Worm (Caenorhabditis elegans) whole organism, L4 larva: ENCODE data around the gene stg-1.

Source experiments
- aly-2 ChIP-seq: sonication (generic microtip); optimal IDR thresholded peaks from 2 replicates; lab custom pipeline; 2018; ENCODE audit warnings: missing biosample characterization, missing genetic modification characterization
- fos-1 ChIP-seq: fragments of 150-350 bp; optimal IDR thresholded peaks from 2 replicates; lab custom pipeline; 2014; ENCODE audit warnings: missing biosample characterization, missing genetic modification characterization
- lin-13 ChIP-seq: fragments of 150-350 bp; optimal IDR thresholded peaks from 2 replicates; lab custom pipeline; 2014; ENCODE audit warnings: missing biosample characterization, missing genetic modification reagents, missing genetic modification characterization
- lin-38 ChIP-seq: fragments of 200-800 bp; sonication (Bioruptor generic); IDR thresholded peaks from 2 replicates; pipeline ENCODE4 v1.3.6; 2022; ENCODE audit warnings: missing genetic modification reagents, missing genetic modification characterization, missing compliant biosample characterization
- tra-1 ChIP-seq: fragments of 200-800 bp; sonication (Bioruptor generic); IDR thresholded peaks from 2 replicates; pipeline ENCODE4 v1.3.6; 2022; ENCODE audit warnings: missing genetic modification reagents, missing genetic modification characterization, missing compliant biosample characterization
- unc-130 ChIP-seq: sonication (generic microtip); optimal IDR thresholded peaks from 2 replicates; lab custom pipeline; 2016; ENCODE audit warnings: missing genetic modification reagents, missing genetic modification characterization, missing compliant biosample characterization

DNA sequence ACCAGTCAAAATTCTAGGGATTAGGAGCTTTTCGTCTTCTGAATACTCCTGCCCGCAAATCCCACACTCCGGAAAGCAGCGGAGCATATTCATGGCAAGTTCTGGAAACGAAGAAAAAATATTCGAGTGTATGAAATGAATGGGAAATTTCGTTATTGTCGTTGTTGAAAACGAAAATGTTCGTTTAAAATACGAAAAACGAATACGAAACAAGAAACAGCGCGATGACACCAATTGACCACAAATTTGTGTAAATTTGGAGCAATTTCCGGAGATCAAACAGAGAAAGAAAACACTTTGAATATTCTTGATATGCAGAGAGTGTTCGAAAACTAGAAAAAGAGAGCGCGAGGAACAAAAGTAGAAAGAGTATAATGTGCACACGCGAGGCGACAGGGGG lies 45.1 kb upstream of the stg-1 start, which contains the start of gene ZK945.4:
- TF ChIP-seq lin-38 (GFP tag; lab: Robert Waterston, UW) (no peak), lin-13 (GFP tag; lab: Kevin White, UChicago) (no peak), tra-1 (GFP tag; lab: Robert Waterston, UW) (no peak), aly-2 (tag; lab: Kevin White, UChicago) (no peak), fos-1 (tag; lab: Kevin White, UChicago) (no peak), unc-130 (GFP tag; lab: Kevin White, UChicago) (no peak)
